Fruit fly (Drosophila melanogaster) whole organism, adult: ENCODE data around the gene Papss.

Experiments used
- CG11617 ChIP-seq: fragments of 200-800 bp; sonication (Bioruptor generic); optimal IDR thresholded peaks from 2 replicates; lab custom pipeline; 2017; ENCODE audit warnings: mild to moderate bottlenecking, missing biosample characterization, missing genetic modification reagents, missing genetic modification characterization
- CG33017 ChIP-seq: fragments of 200-800 bp; sonication (Bioruptor generic); optimal IDR thresholded peaks from 2 replicates; lab custom pipeline; 2018; ENCODE audit warnings: missing biosample characterization, mild to moderate bottlenecking, missing genetic modification characterization, moderate library complexity
- Hr96 ChIP-seq: fragments of 200-800 bp; sonication (Bioruptor generic); optimal IDR thresholded peaks from 2 replicates; lab custom pipeline; 2016; ENCODE audit warnings: missing biosample characterization, missing genetic modification characterization
- bab1 ChIP-seq: fragments of 200-800 bp; sonication (Bioruptor generic); optimal IDR thresholded peaks from 3 replicates; lab custom pipeline; 2019; ENCODE audit warnings: missing biosample characterization, mild to moderate bottlenecking, missing genetic modification characterization, moderate library complexity
- ovo ChIP-seq: fragments of 200-800 bp; sonication (Bioruptor generic); optimal IDR thresholded peaks from 2 replicates; lab custom pipeline; 2016; ENCODE audit warnings: missing biosample characterization, missing genetic modification characterization
- pad ChIP-seq: fragments of 200-800 bp; sonication (Bioruptor generic); optimal IDR thresholded peaks from 3 replicates; lab custom pipeline; 2017; ENCODE audit warnings: missing biosample characterization, missing genetic modification characterization, mild to moderate bottlenecking, moderate library complexity, missing genetic modification reagents
- tj ChIP-seq: fragments of 200-800 bp; sonication (Bioruptor generic); optimal IDR thresholded peaks from 3 replicates; lab custom pipeline; 2017; ENCODE audit warnings: missing biosample characterization, mild to moderate bottlenecking, missing genetic modification characterization, moderate library complexity
- toe ChIP-seq: fragments of 200-800 bp; sonication (Bioruptor generic); optimal IDR thresholded peaks from 2 replicates; lab custom pipeline; 2016; ENCODE audit warnings: missing biosample characterization, missing genetic modification characterization

DNA sequence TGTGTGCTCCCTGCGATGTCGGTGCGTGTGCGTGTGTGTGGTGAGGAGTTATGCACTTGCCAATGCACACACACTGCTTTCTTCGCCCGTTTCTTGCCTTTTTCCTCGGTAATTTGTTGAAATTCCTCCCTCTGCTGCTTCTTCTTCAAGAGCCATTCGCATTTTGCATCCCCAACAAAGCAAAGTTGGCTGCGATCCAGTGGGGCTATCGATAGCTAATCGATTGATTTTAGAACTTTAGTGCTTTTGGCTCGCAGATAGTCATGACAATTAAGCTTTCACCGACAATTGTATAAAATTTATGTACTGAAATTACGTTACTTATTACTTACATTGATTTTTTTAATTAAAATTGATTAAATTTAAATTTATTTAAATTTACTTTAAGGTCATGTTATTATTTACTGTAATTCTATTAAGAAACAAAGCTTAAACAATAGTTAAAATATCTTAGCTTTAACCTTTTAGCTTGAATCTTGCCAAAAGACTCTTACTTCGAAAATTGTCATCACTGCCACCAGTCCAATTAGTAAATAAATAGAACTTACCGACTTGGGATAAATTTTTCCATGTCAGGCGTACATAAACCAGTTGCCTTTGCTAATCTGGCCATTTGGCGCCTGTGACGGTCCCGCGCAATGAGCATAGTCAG lies 10.8 kb upstream of the Papss start, which contains the start of the genes trc and CG32221:
- TF ChIP-seq CG11617 (GFP tag; lab: Kevin White, UChicago) (peak; percentile 34), bab1 (peak; percentile 66), ovo (GFP tag; lab: Kevin White, UChicago) (peak; percentile 53), CG33017 (tag; lab: Kevin White, UChicago) (peak; percentile 38), toe (GFP tag; lab: Kevin White, UChicago) (no peak), tj (GFP tag; lab: Kevin White, UChicago) (peak; percentile 21), pad (GFP tag; lab: Kevin White, UChicago) (peak; percentile 59), Hr96 (GFP tag; lab: Kevin White, UChicago) (no peak)
